Worm (Caenorhabditis elegans) whole organism, midembryonic: Measurements from ENCODE around the gene acds-10.

Source experiments
- cog-1 ChIP-seq: sonication (generic microtip); optimal IDR thresholded peaks from 2 replicates; lab custom pipeline; 2016; ENCODE audit warnings: missing genetic modification characterization, missing compliant biosample characterization
- flt-1 ChIP-seq: fragments of 200-800 bp; sonication (Bioruptor generic); IDR thresholded peaks from 2 replicates; pipeline ENCODE4 v1.3.6; 2022; ENCODE audit warnings: missing genetic modification characterization, missing compliant biosample characterization
- klf-2 ChIP-seq: fragments of 200-800 bp; sonication (Bioruptor generic); conservative IDR thresholded peaks from 2 replicates; pipeline ENCODE4 v1.3.6; 2022; ENCODE audit warnings: missing genetic modification reagents, missing genetic modification characterization, missing compliant biosample characterization
- ref-1 ChIP-seq: fragments of 200-800 bp; sonication (Bioruptor generic); conservative IDR thresholded peaks from 2 replicates; pipeline ENCODE4 v1.3.6; 2022; ENCODE audit warnings: missing genetic modification reagents, missing genetic modification characterization, missing compliant biosample characterization
- tab-1 ChIP-seq: fragments of 200-800 bp; sonication (Bioruptor generic); IDR thresholded peaks from 2 replicates; pipeline ENCODE4 v1.3.6; 2022; ENCODE audit warnings: missing genetic modification characterization, missing compliant biosample characterization
- ztf-23 ChIP-seq: fragments of 200-800 bp; sonication (Bioruptor generic); IDR thresholded peaks from 2 replicates; pipeline ENCODE4 v1.3.6; 2022; ENCODE audit warnings: missing genetic modification reagents, missing genetic modification characterization, missing compliant biosample characterization
- ztf-29 ChIP-seq: fragments of 200-800 bp; sonication (Bioruptor generic); IDR thresholded peaks from 2 replicates; pipeline ENCODE4 v1.3.6; 2022; ENCODE audit warnings: missing genetic modification reagents, missing genetic modification characterization, missing compliant biosample characterization

DNA sequence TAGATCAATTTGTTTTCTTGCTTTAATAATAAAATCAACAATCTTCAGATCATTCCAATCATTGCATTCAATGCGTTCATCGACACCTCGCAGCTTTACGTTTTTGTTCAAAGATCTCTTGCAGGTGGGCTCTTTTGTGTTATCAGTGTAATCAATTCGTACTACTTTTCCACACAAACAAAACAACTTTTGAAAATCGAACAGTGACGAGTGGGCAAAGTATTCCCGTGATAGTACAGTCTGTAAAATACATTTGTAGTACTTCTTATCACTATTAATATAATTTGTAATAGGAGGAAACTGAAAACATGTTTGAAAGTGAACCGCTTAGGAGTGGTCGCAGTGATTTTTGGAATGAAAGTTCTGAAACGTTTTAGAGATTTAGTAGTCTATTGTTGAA lies 17.5 kb downstream of the acds-10 start, which contains the start of gene pgph-2:
- TF ChIP-seq ztf-23 (no peak), flt-1 (GFP tag; lab: Robert Waterston, UW) (no peak), ztf-29 (GFP tag; lab: Robert Waterston, UW) (no peak), cog-1 (tag; lab: Kevin White, UChicago) (no peak), klf-2 (GFP tag; lab: Robert Waterston, UW) (no peak), ref-1 (GFP tag; lab: Robert Waterston, UW) (no peak), tab-1 (no peak)
